Fruit fly (Drosophila melanogaster) whole organism, embryonic: ENCODE measurements around the gene CG10343.

Experiments
- ATbp ChIP-seq: fragments of 200-800 bp; sonication (Bioruptor generic); optimal IDR thresholded peaks from 2 replicates; lab custom pipeline; 2017; ENCODE audit warnings: missing biosample characterization, mild to moderate bottlenecking, missing genetic modification characterization, missing genetic modification reagents
- Blimp-1 ChIP-seq: fragments of 200-800 bp; sonication (Bioruptor generic); optimal IDR thresholded peaks from 3 replicates; lab custom pipeline; 2018; ENCODE audit warnings: missing biosample characterization, missing genetic modification characterization, mild to moderate bottlenecking, moderate library complexity, missing genetic modification reagents
- CG10274 ChIP-seq: fragments of 200-800 bp; sonication (Bioruptor generic); optimal IDR thresholded peaks from 3 replicates; lab custom pipeline; 2017; ENCODE audit warnings: missing biosample characterization, mild to moderate bottlenecking, missing genetic modification characterization
- CG10321 ChIP-seq: fragments of 200-800 bp; sonication (Bioruptor generic); IDR thresholded peaks from 2 replicates; pipeline ENCODE4 v1.3.6; 2022; ENCODE audit warnings: missing biosample characterization, missing genetic modification characterization
- CG1233 ChIP-seq: fragments of 200-800 bp; sonication (Bioruptor generic); optimal IDR thresholded peaks from 4 replicates; lab custom pipeline; 2018; ENCODE audit warnings: missing biosample characterization, mild to moderate bottlenecking, missing genetic modification characterization
- CG12769 ChIP-seq: fragments of 200-800 bp; sonication (Bioruptor generic); optimal IDR thresholded peaks from 2 replicates; lab custom pipeline; 2019; ENCODE audit warnings: missing biosample characterization, mild to moderate bottlenecking, missing genetic modification characterization, moderate library complexity
- CG13894 ChIP-seq: fragments of 200-800 bp; sonication (Bioruptor generic); optimal IDR thresholded peaks from 3 replicates; lab custom pipeline; 2018; ENCODE audit warnings: missing biosample characterization, mild to moderate bottlenecking, missing genetic modification characterization, moderate library complexity
- CG14050 ChIP-seq: fragments of 200-800 bp; sonication (Bioruptor generic); IDR thresholded peaks from 3 replicates; pipeline ENCODE4 v1.3.6; 2022; ENCODE audit warnings: missing biosample characterization, missing genetic modification characterization
- CG14710 ChIP-seq: fragments of 200-800 bp; sonication (Bioruptor generic); optimal IDR thresholded peaks from 3 replicates; lab custom pipeline; 2019; ENCODE audit warnings: missing biosample characterization, mild to moderate bottlenecking, missing genetic modification characterization, moderate library complexity
- CG14965 ChIP-seq: fragments of 200-800 bp; sonication (Bioruptor generic); optimal IDR thresholded peaks from 2 replicates; lab custom pipeline; 2016; ENCODE audit warnings: missing biosample characterization, missing genetic modification characterization, borderline replicate concordance
- CG1602 ChIP-seq: fragments of 200-800 bp; sonication (Bioruptor generic); optimal IDR thresholded peaks from 3 replicates; lab custom pipeline; 2016; ENCODE audit warnings: missing biosample characterization, missing genetic modification characterization
- CG17912 ChIP-seq: fragments of 200-800 bp; sonication (Bioruptor generic); optimal IDR thresholded peaks from 2 replicates; lab custom pipeline; 2018; ENCODE audit warnings: missing biosample characterization, mild to moderate bottlenecking, missing genetic modification characterization
- CG2199 ChIP-seq: fragments of 200-800 bp; sonication (Bioruptor generic); IDR thresholded peaks from 3 replicates; pipeline ENCODE4 v1.3.6; 2022; ENCODE audit warnings: missing biosample characterization, missing genetic modification characterization
- CG31224 ChIP-seq: fragments of 200-800 bp; sonication (Bioruptor generic); IDR thresholded peaks from 2 replicates; pipeline ENCODE4 v1.3.6; 2022; ENCODE audit warnings: missing biosample characterization, missing genetic modification characterization
- CG3995 ChIP-seq: fragments of 200-800 bp; sonication (Bioruptor generic); optimal IDR thresholded peaks from 3 replicates; lab custom pipeline; 2016; ENCODE audit warnings: missing biosample characterization, missing genetic modification characterization
- CG4360 ChIP-seq: fragments of 200-800 bp; sonication (Bioruptor generic); IDR thresholded peaks from 2 replicates; pipeline ENCODE4 v1.3.6; 2022; ENCODE audit warnings: missing biosample characterization, missing genetic modification characterization
- CG5180 ChIP-seq: fragments of 200-800 bp; sonication (Bioruptor generic); optimal IDR thresholded peaks from 3 replicates; lab custom pipeline; 2017; ENCODE audit warnings: missing biosample characterization, missing genetic modification characterization, mild to moderate bottlenecking, moderate library complexity, missing genetic modification reagents
- Dfd ChIP-seq, 2 experiments: fragments of >200 bp; optimal IDR thresholded peaks; 2 replicates each; lab custom pipeline; 2017; ENCODE audit warnings: missing biosample characterization in 2 of 2, missing genetic modification characterization in 2 of 2
- Dll ChIP-seq: fragments of 200-800 bp; sonication (Bioruptor generic); IDR thresholded peaks from 4 replicates; pipeline ENCODE4 v1.3.6; 2022; ENCODE audit warnings: missing biosample characterization, missing genetic modification characterization; ENCODE audit not compliant: partially characterized antibody
- Drgx ChIP-seq: fragments of 200-800 bp; sonication (Bioruptor generic); IDR thresholded peaks from 2 replicates; pipeline ENCODE4 v1.3.6; 2022; ENCODE audit warnings: missing biosample characterization, missing genetic modification characterization
- Hey ChIP-seq: fragments of 200-800 bp; sonication (Bioruptor generic); optimal IDR thresholded peaks from 3 replicates; lab custom pipeline; 2018; ENCODE audit warnings: missing biosample characterization, mild to moderate bottlenecking, missing genetic modification characterization
- Hmr ChIP-seq: fragments of 200-800 bp; sonication (Bioruptor generic); optimal IDR thresholded peaks from 3 replicates; lab custom pipeline; 2017; ENCODE audit warnings: mild to moderate bottlenecking, missing biosample characterization, missing genetic modification reagents, missing genetic modification characterization
- MESR4 ChIP-seq: fragments of 200-800 bp; sonication (Bioruptor generic); optimal IDR thresholded peaks from 2 replicates; lab custom pipeline; 2018; ENCODE audit warnings: missing biosample characterization, mild to moderate bottlenecking, missing genetic modification characterization, moderate library complexity
- Med ChIP-seq: fragments of 200-800 bp; sonication (Bioruptor generic); peaks from one replicate; lab custom pipeline; 2016; ENCODE audit warnings: missing biosample characterization, missing genetic modification characterization, mild to moderate bottlenecking, inconsistent platforms, moderate library complexity
- NC2α ChIP-seq: fragments of 200-800 bp; sonication (Bioruptor generic); optimal IDR thresholded peaks from 2 replicates; lab custom pipeline; 2016; ENCODE audit warnings: missing biosample characterization, missing genetic modification characterization
- NK7.1 ChIP-seq: fragments of 200-800 bp; sonication (Bioruptor generic); optimal IDR thresholded peaks from 3 replicates; lab custom pipeline; 2016; ENCODE audit warnings: missing biosample characterization, missing genetic modification characterization
- Nf-YB ChIP-seq: fragments of 200-800 bp; sonication (Bioruptor generic); optimal IDR thresholded peaks from 3 replicates; lab custom pipeline; 2019; ENCODE audit warnings: missing biosample characterization, mild to moderate bottlenecking, missing genetic modification characterization, moderate library complexity
- Oaz ChIP-seq: fragments of 200-800 bp; sonication (Bioruptor generic); IDR thresholded peaks from 2 replicates; pipeline ENCODE4 v1.3.6; 2022; ENCODE audit warnings: missing biosample characterization, missing genetic modification characterization
- Opbp ChIP-seq: fragments of 200-800 bp; sonication (Bioruptor generic); IDR thresholded peaks from 3 replicates; pipeline ENCODE4 v1.3.6; 2022; ENCODE audit warnings: missing biosample characterization, missing genetic modification characterization; ENCODE audit not compliant: partially characterized antibody
- Sox100B ChIP-seq: fragments of 200-800 bp; sonication (Bioruptor generic); optimal IDR thresholded peaks from 3 replicates; lab custom pipeline; 2018; ENCODE audit warnings: missing biosample characterization, mild to moderate bottlenecking, missing genetic modification characterization
- Vsx1 ChIP-seq: fragments of 200-800 bp; sonication (Bioruptor generic); optimal IDR thresholded peaks from 2 replicates; lab custom pipeline; 2017; ENCODE audit warnings: missing biosample characterization, mild to moderate bottlenecking, missing genetic modification characterization, missing genetic modification reagents
- aop ChIP-seq: fragments of 200-800 bp; sonication (Bioruptor generic); IDR thresholded peaks from 2 replicates; pipeline ENCODE4 v1.3.6; 2022; ENCODE audit warnings: missing biosample characterization, missing genetic modification characterization
- ap ChIP-seq: fragments of 200-800 bp; sonication (Bioruptor generic); IDR thresholded peaks from 2 replicates; pipeline ENCODE4 v1.3.6; 2022; ENCODE audit warnings: missing biosample characterization, missing genetic modification characterization
- ara ChIP-seq: fragments of 200-800 bp; sonication (Bioruptor generic); IDR thresholded peaks from 2 replicates; pipeline ENCODE4 v1.3.6; 2022; ENCODE audit warnings: missing biosample characterization, missing genetic modification characterization
- bsh ChIP-seq, 2 experiments: fragments of 200-800 bp; sonication (Bioruptor generic); optimal IDR thresholded peaks; 2 replicates each; lab custom pipeline; 2017 to 2018; ENCODE audit warnings: mild to moderate bottlenecking in 2 of 2, missing biosample characterization in 2 of 2, missing genetic modification characterization in 2 of 2, moderate library complexity in 1 of 2
- crol ChIP-seq: fragments of 200-800 bp; sonication (Bioruptor generic); IDR thresholded peaks from 2 replicates; pipeline ENCODE4 v1.3.6; 2022; ENCODE audit warnings: missing biosample characterization, missing genetic modification characterization
- gcm2 ChIP-seq: fragments of 200-800 bp; sonication (Bioruptor generic); optimal IDR thresholded peaks from 2 replicates; lab custom pipeline; 2016; ENCODE audit warnings: missing biosample characterization, missing genetic modification characterization
- ind ChIP-seq: fragments of 200-800 bp; sonication (Bioruptor generic); optimal IDR thresholded peaks from 3 replicates; lab custom pipeline; 2016; ENCODE audit warnings: missing biosample characterization, missing genetic modification characterization
- jing ChIP-seq: fragments of 200-800 bp; sonication (Bioruptor generic); optimal IDR thresholded peaks from 2 replicates; lab custom pipeline; 2018; ENCODE audit warnings: missing biosample characterization, mild to moderate bottlenecking, missing genetic modification characterization
- kni ChIP-seq: fragments of 200-800 bp; sonication (Bioruptor generic); optimal IDR thresholded peaks from 3 replicates; lab custom pipeline; 2017; ENCODE audit warnings: mild to moderate bottlenecking, missing biosample characterization, missing genetic modification reagents, missing genetic modification characterization
- mam ChIP-seq: fragments of 200-800 bp; sonication (Bioruptor generic); optimal IDR thresholded peaks from 3 replicates; lab custom pipeline; 2016; ENCODE audit warnings: missing biosample characterization, missing genetic modification characterization
- pho ChIP-seq: fragments of 200-800 bp; sonication (Bioruptor generic); optimal IDR thresholded peaks from 2 replicates; lab custom pipeline; 2016; ENCODE audit warnings: missing biosample characterization, missing genetic modification characterization
- sd ChIP-seq: fragments of 200-800 bp; sonication (Bioruptor generic); optimal IDR thresholded peaks from 3 replicates; lab custom pipeline; 2018; ENCODE audit warnings: missing biosample characterization, mild to moderate bottlenecking, missing genetic modification characterization, moderate library complexity
- sqz ChIP-seq: fragments of 200-800 bp; sonication (Bioruptor generic); optimal IDR thresholded peaks from 3 replicates; lab custom pipeline; 2018; ENCODE audit warnings: missing biosample characterization, mild to moderate bottlenecking, missing genetic modification characterization
- stc ChIP-seq: fragments of 200-800 bp; sonication (Bioruptor generic); IDR thresholded peaks from 2 replicates; pipeline ENCODE4 v1.3.6; 2022; ENCODE audit warnings: missing biosample characterization, missing genetic modification characterization
- tup ChIP-seq: fragments of 200-800 bp; sonication (Bioruptor generic); optimal IDR thresholded peaks from 2 replicates; lab custom pipeline; 2016; ENCODE audit warnings: missing biosample characterization, mild to moderate bottlenecking, missing genetic modification characterization, moderate library complexity
- vfl ChIP-seq: fragments of 200-800 bp; sonication (Bioruptor generic); optimal IDR thresholded peaks from 2 replicates; lab custom pipeline; 2016; ENCODE audit warnings: missing biosample characterization, missing genetic modification characterization
- zen2 ChIP-seq: fragments of 200-800 bp; sonication (Bioruptor generic); IDR thresholded peaks from 3 replicates; pipeline ENCODE4 v1.3.6; 2022; ENCODE audit warnings: missing biosample characterization, missing genetic modification characterization; ENCODE audit not compliant: partially characterized antibody

The CG10343 gene

DNA sequence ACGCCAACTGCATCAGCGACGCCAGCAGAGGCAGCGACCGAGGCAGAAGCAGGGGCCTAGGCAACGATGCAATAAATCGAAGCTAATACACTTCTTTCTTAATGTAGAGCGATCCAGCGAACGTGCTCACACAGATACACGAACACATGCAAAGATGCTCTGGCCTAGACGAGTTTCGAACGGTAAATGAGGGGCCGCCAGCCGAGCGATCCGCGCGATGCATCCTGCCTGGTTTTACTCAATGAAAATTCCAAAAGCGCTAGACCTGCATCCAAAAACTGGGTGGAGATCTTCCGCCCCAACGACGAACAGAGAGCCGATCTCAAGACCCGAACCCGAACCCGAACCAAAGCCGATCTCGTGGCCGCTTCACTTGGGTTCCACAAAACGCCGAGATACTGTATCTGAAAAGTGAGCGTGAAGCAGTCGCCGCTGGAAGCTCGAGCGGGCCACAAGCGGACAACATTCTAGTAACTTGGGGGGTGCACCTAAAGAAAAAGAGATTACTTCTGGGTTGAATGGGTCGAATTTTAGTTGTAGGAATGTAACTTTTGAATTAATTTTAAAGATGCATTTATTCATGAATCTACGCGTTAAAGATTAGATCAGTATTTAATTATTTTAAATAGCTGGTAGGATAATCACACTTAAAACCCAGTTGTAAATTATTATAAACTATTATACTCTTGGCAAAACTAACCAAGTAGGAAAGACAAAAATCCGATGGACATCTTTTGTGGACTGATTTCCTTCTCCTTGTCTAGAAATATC lies 29.7 kb downstream of the CG10343 start (continued):
- peak; percentile 14 for TF ChIP-seq Vsx1 (GFP tag; lab: Kevin White, UChicago)
- no peak for TF ChIP-seq CG14965
- peak; percentile 34 for TF ChIP-seq Blimp-1
- no peak for TF ChIP-seq CG14050 (GFP tag; lab: Robert Waterston, UW)
- TF ChIP-seq MESR4: no peak
- TF ChIP-seq jing (GFP tag; lab: Kevin White, UChicago): peak; percentile 58
- TF ChIP-seq bsh (GFP tag; optimal IDR thresholded peaks at IDR 0.05; lab: Kevin White, UChicago): peak in 1 of 2 experiments; percentile 9
- 0 out of 2 replicates have a peak, but pooled peaks have one; percentile 5 for TF ChIP-seq ara (GFP tag; lab: Robert Waterston, UW)
- peak; percentile 28; the same call in 1 of the 2 replicates for TF ChIP-seq CG10321 (GFP tag; lab: Robert Waterston, UW)
- TF ChIP-seq sd (tag; lab: Kevin White, UChicago): peak; percentile 88
- TF ChIP-seq Dfd (GFP tag; optimal IDR thresholded peaks at IDR 0.05; lab: Kevin White, UChicago): no peak
- no peak for TF ChIP-seq ind
- no peak for TF ChIP-seq mam (GFP tag; lab: Kevin White, UChicago)
- no peak for TF ChIP-seq CG10274 (GFP tag; lab: Kevin White, UChicago)
- no peak for TF ChIP-seq CG1602 (GFP tag; lab: Kevin White, UChicago)
- TF ChIP-seq NC2α (GFP tag; lab: Kevin White, UChicago): no peak
- TF ChIP-seq Oaz (GFP tag; lab: Robert Waterston, UW): no peak
- TF ChIP-seq tup: no peak
- TF ChIP-seq pho (GFP tag; lab: Kevin White, UChicago): no peak
- TF ChIP-seq vfl: no peak
- no peak for TF ChIP-seq ATbp (GFP tag; lab: Kevin White, UChicago)
- peak; percentile 5; the same call in 1 of the 3 replicates for TF ChIP-seq Opbp (GFP tag; lab: Robert Waterston, UW)
- TF ChIP-seq CG31224: no peak

dm6 chr2L:18735553-18736167 lies 32.4 kb downstream of the CG10343 start:
- TF ChIP-seq Med (peak; percentile 33), kni (GFP tag; lab: Kevin White, UChicago) (peak; percentile 42), CG4360 (GFP tag; lab: Robert Waterston, UW) (peak; percentile 92), Dll (0 out of 4 replicates have a peak, but pooled peaks have one; percentile 23), crol (GFP tag; lab: Robert Waterston, UW) (peak; percentile 71), CG1602 (GFP tag; lab: Kevin White, UChicago) (no peak), Hey (tag; lab: Kevin White, UChicago) (no peak), CG2199 (GFP tag; lab: Robert Waterston, UW) (peak; percentile 86), zen2 (GFP tag; lab: Robert Waterston, UW) (0 out of 3 replicates have a peak, but pooled peaks have one; percentile 9), NK7.1 (no peak), CG13894 (tag; lab: Kevin White, UChicago) (peak; percentile 91), Sox100B (GFP tag; lab: Kevin White, UChicago) (no peak), aop (GFP tag; lab: Robert Waterston, UW) (no peak), Hmr (no peak), sqz (no peak), CG5180 (GFP tag; lab: Kevin White, UChicago) (no peak), Drgx (GFP tag; lab: Robert Waterston, UW) (0 out of 2 replicates have a peak, but pooled peaks have one; percentile 15), CG12769 (tag; lab: Kevin White, UChicago) (no peak), ap (GFP tag; lab: Robert Waterston, UW) (no peak), stc (GFP tag; lab: Robert Waterston, UW) (no peak), CG3995 (GFP tag; lab: Kevin White, UChicago) (no peak), CG17912 (no peak), gcm2 (GFP tag; lab: Kevin White, UChicago) (no peak), CG14710 (no peak), CG1233 (GFP tag; lab: Kevin White, UChicago) (no peak), Nf-YB (GFP tag; lab: Kevin White, UChicago) (peak; percentile 97)
